Fruit fly (Drosophila melanogaster): ENCODE results near the gene Gyc89Db.
A peak's percentile ranks its signal among the peaks of the same experiment; 100 is the strongest.

Gene Gyc89Db

DNA sequence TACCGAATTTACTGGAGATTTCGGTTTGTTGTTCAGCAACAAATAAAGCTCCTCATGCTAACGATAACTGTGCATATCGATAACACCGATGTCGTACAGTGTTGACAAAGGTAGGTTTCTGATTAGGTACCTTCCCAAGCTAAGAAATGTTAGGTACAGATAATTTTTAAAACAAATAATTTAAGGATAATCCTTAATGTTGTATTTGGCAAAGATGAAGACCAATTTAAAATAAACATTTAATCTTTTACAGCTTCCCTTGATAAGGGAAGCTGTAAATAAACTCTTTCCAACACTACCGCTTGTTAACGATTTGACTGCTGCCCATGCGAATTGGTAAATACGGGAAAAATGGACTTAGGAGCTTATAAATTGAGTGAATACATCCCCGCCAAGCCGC, 34.0 kb upstream of the Gyc89Db start, which contains the start of the genes Ttc1 and CG14882 (continued):
- TF ChIP-seq CG7963 (GFP tag; IDR thresholded peaks at IDR 0.05; ENCODE audit: partially characterized antibody) (0 out of 3 replicates have a peak, but pooled peaks have one; percentile 33), pan (optimal IDR thresholded peaks at IDR 0.05) (no peak), pan (GFP tag; optimal IDR thresholded peaks at IDR 0.05 in 1 of 2, IDR thresholded peaks at IDR 0.05 in 1 of 2) (peak in 1 of 2 experiments; percentile 81), Bteb2 (GFP tag; optimal IDR thresholded peaks at IDR 0.05) (peak; percentile 92), CG11093 (GFP tag; IDR thresholded peaks at IDR 0.05) (peak; percentile 36; the same call in 1 of the 3 replicates), CG10462 (GFP tag; optimal IDR thresholded peaks at IDR 0.05) (peak; percentile 87), CG6272 (GFP tag; IDR thresholded peaks at IDR 0.05) (peak; percentile 65; the same call in 1 of the 2 replicates), Ada2b (GFP tag; IDR thresholded peaks at IDR 0.05) (peak; percentile 34; the same call in 1 of the 2 replicates), hb (GFP tag; IDR thresholded peaks at IDR 0.05; ENCODE audit: partially characterized antibody) (peak; percentile 53; the same call in 1 of the 3 replicates), org-1 (GFP tag; optimal IDR thresholded peaks at IDR 0.05) (no peak), zf30C (GFP tag; optimal IDR thresholded peaks at IDR 0.05) (no peak), ac (GFP tag; optimal IDR thresholded peaks at IDR 0.05) (no peak), Stat92E (GFP tag; optimal IDR thresholded peaks at IDR 0.05) (peak in 1 of 3 experiments; percentile 17), slp2 (GFP tag; optimal IDR thresholded peaks at IDR 0.05) (peak; percentile 48), CG12659 (GFP tag; optimal IDR thresholded peaks at IDR 0.05) (peak; percentile 93), onecut (GFP tag; IDR thresholded peaks at IDR 0.05) (peak; percentile 45), Dek (tag; optimal IDR thresholded peaks at IDR 0.05) (peak; percentile 73), CG7271 (tag; optimal IDR thresholded peaks at IDR 0.05) (no peak), CG6854 (GFP tag; optimal IDR thresholded peaks at IDR 0.05) (peak; percentile 12), zfh2 (GFP tag; optimal IDR thresholded peaks at IDR 0.05) (peak; percentile 88), CG8359 (GFP tag; optimal IDR thresholded peaks at IDR 0.05; ENCODE audit: borderline replicate concordance) (no peak), NFAT (GFP tag; IDR thresholded peaks at IDR 0.05) (peak; percentile 82), CG3838 (GFP tag; optimal IDR thresholded peaks at IDR 0.05) (peak; percentile 71), ara (GFP tag; IDR thresholded peaks at IDR 0.05) (peak; percentile 66), CG12071 (GFP tag; optimal IDR thresholded peaks at IDR 0.05) (no peak), ash1 (GFP tag; optimal IDR thresholded peaks at IDR 0.05) (no peak), gcm2 (GFP tag; optimal IDR thresholded peaks at IDR 0.05) (peak; percentile 42), btn (GFP tag; optimal IDR thresholded peaks at IDR 0.05) (peak; percentile 44), HLH3B (GFP tag; IDR thresholded peaks at IDR 0.05) (peak; percentile 77), CG12104 (GFP tag; optimal IDR thresholded peaks at IDR 0.05) (peak; percentile 63), toy (GFP tag; IDR thresholded peaks at IDR 0.05) (0 out of 2 replicates have a peak, but pooled peaks have one; percentile 34), GATAe (GFP tag; conservative IDR thresholded peaks at IDR 0.05) (no peak; the same call in 1 of the 2 replicates), Nf-YC (tag; optimal IDR thresholded peaks at IDR 0.05) (peak; percentile 50), twi (tag; optimal IDR thresholded peaks at IDR 0.05) (peak; percentile 52), nerfin-1 (tag; optimal IDR thresholded peaks at IDR 0.05) (peak; percentile 58), CG3163 (GFP tag; optimal IDR thresholded peaks at IDR 0.05) (peak; percentile 64), Hmr (GFP tag; optimal IDR thresholded peaks at IDR 0.05) (no peak), sd (tag; optimal IDR thresholded peaks at IDR 0.05) (no peak), bowl (GFP tag; IDR thresholded peaks at IDR 0.05) (peak; percentile 84), CG32532 (GFP tag; IDR thresholded peaks at IDR 0.05) (peak; percentile 92), Rx (GFP tag; IDR thresholded peaks at IDR 0.05) (peak; percentile 72), CG3995 (GFP tag; optimal IDR thresholded peaks at IDR 0.05) (peak; percentile 66), Elba2 (GFP tag; optimal IDR thresholded peaks at IDR 0.05) (peak; percentile 42), pros (GFP tag; optimal IDR thresholded peaks at IDR 0.05) (no peak), fd96Cb (tag; optimal IDR thresholded peaks at IDR 0.05) (peak; percentile 51), Vsx1 (GFP tag; optimal IDR thresholded peaks at IDR 0.05) (no peak), ssp (GFP tag; IDR thresholded peaks at IDR 0.05) (peak; percentile 74), Atf6 (GFP tag; IDR thresholded peaks at IDR 0.05) (peak; percentile 95), Hr51 (GFP tag; optimal IDR thresholded peaks at IDR 0.05) (peak in 1 of 2 experiments; percentile 88), Side (GFP tag; optimal IDR thresholded peaks at IDR 0.05) (peak; percentile 85)

Data from whole organism, embryonic.